Worm (Caenorhabditis elegans): Measurements from ENCODE around the gene C44C10.10.

C44C10.10 gene

ce11 chrX:11723781-11724201 is 33.7 kb downstream of the C44C10.10 start, which contains the start of gene D1053.4:
D1053.4 (minus strand) TSS chrX:11723800.
- no peak for TF ChIP-seq tra-4 (tag; optimal IDR thresholded peaks at IDR 0.05)
- no peak for TF ChIP-seq tbx-37 (GFP tag; conservative IDR thresholded peaks at IDR 0.05)
- TF ChIP-seq hnd-1 (tag; optimal IDR thresholded peaks at IDR 0.05), result no peak
- TF ChIP-seq pes-1 (GFP tag; IDR thresholded peaks at IDR 0.05), result no peak
- TF ChIP-seq sea-1 (GFP tag; conservative IDR thresholded peaks at IDR 0.05), result no peak
- no peak for TF ChIP-seq flt-1 (GFP tag; IDR thresholded peaks at IDR 0.05)
- no peak for TF ChIP-seq F13C5.2 (tag; optimal IDR thresholded peaks at IDR 0.05)

DNA sequence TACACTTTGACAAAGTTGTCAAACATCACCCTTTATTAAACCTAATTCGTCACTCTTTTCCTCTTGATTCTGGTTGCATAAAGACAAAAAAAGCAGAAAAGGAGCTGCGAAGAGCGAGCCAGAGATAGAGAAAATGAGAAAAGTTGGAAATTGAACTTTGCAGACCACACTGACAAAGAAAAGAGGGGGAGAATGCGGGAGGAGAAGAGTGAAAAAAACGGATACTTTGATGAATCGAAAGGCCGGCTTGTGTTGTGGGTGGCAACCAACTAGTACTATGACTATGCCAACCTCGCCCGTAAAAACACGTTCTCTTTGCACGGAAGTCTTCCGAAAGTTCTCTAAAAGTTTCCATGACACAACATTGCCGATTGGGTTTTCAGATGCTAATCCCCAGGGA is 35.5 kb downstream of the C44C10.10 start:
- no peak for TF ChIP-seq hnd-1 (tag; optimal IDR thresholded peaks at IDR 0.05)
- TF ChIP-seq tbx-37 (GFP tag; conservative IDR thresholded peaks at IDR 0.05), result no peak
- TF ChIP-seq F13C5.2 (tag; optimal IDR thresholded peaks at IDR 0.05), result no peak
- no peak for TF ChIP-seq scrt-1 (GFP tag; IDR thresholded peaks at IDR 0.05)
- no peak for TF ChIP-seq tra-4 (tag; optimal IDR thresholded peaks at IDR 0.05)
- TF ChIP-seq ama-1 (optimal IDR thresholded peaks at IDR 0.05), result no peak
- TF ChIP-seq sea-1 (GFP tag; conservative IDR thresholded peaks at IDR 0.05), result no peak
- no peak for TF ChIP-seq tbx-11 (GFP tag; IDR thresholded peaks at IDR 0.05)
- no peak for TF ChIP-seq B0310.2 (tag; optimal IDR thresholded peaks at IDR 0.05)
- no peak for TF ChIP-seq aly-1 (tag; optimal IDR thresholded peaks at IDR 0.05)

DNA sequence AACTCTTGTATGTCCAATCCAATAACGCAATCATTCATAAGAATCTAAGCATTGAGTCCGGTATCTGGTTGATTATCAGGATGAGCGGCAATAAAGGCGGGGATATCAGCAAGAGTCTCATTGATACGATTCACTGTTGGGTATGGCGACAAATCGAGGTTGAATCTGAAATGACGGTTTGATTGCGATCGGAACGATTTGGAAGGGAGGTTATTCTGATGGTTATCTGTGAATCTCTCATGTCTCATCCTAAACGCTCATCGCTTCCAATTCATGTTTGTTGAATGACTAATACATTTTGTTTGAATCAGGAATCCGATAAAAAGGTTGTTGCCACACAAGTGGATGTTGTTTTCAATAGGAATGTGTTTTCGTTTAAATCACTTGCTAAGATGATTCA is 36.3 kb downstream of the C44C10.10 start:
- TF ChIP-seq hmg-4 (GFP tag; optimal IDR thresholded peaks at IDR 0.05) (no peak), ceh-13 (GFP tag; optimal IDR thresholded peaks at IDR 0.05) (no peak), tbx-37 (GFP tag; conservative IDR thresholded peaks at IDR 0.05) (no peak), ets-7 (tag; optimal IDR thresholded peaks at IDR 0.05) (no peak), aly-1 (tag; optimal IDR thresholded peaks at IDR 0.05) (no peak), ama-1 (optimal IDR thresholded peaks at IDR 0.05) (no peak), flt-1 (GFP tag; IDR thresholded peaks at IDR 0.05) (no peak), tra-4 (tag; optimal IDR thresholded peaks at IDR 0.05) (no peak), F13C5.2 (tag; optimal IDR thresholded peaks at IDR 0.05) (no peak), hnd-1 (tag; optimal IDR thresholded peaks at IDR 0.05) (no peak), B0310.2 (tag; optimal IDR thresholded peaks at IDR 0.05) (no peak), sea-1 (GFP tag; conservative IDR thresholded peaks at IDR 0.05) (no peak), hmbx-1 (tag; optimal IDR thresholded peaks at IDR 0.05) (no peak)

DNA sequence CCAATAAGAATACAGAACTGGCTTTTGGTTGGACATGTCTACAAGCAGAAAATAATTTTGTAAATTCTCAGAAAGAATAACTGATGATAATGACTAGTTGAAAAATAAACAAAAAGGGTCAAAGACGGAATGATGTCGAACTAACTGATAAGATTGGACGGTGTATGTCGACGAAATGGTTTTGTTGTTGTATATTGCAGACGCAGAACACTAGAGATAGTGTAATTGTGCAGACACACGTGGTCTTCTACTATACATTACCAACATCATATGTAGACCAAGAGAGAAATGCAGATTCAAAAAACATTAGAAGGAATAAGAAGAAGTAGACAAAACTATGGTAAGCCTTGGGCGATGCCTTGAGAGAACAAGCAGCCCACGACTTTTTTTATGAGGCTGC is 37.6 kb downstream of the C44C10.10 start, which contains the start of the genes gst-42 and D1053.2:
Gene gst-42 (minus strand): TSS at position 176 of the 400 bp plus-strand sequence.
Gene D1053.2 (plus strand): TSS at position 391 of the 400 bp plus-strand sequence.
- no peak for TF ChIP-seq flt-1 (GFP tag; IDR thresholded peaks at IDR 0.05)
- TF ChIP-seq pes-1 (GFP tag; IDR thresholded peaks at IDR 0.05), result no peak
- no peak for TF ChIP-seq hmg-4 (GFP tag; optimal IDR thresholded peaks at IDR 0.05)
- no peak for TF ChIP-seq tra-4 (tag; optimal IDR thresholded peaks at IDR 0.05)
- no peak for TF ChIP-seq ama-1 (optimal IDR thresholded peaks at IDR 0.05)
- TF ChIP-seq F13C5.2 (tag; optimal IDR thresholded peaks at IDR 0.05), result no peak
- no peak for TF ChIP-seq ets-7 (tag; optimal IDR thresholded peaks at IDR 0.05)
- TF ChIP-seq hmbx-1 (tag; optimal IDR thresholded peaks at IDR 0.05), result no peak
- TF ChIP-seq B0310.2 (tag; optimal IDR thresholded peaks at IDR 0.05), result no peak
- TF ChIP-seq ceh-36 (tag; optimal IDR thresholded peaks at IDR 0.05), result no peak
- TF ChIP-seq ceh-13 (GFP tag; optimal IDR thresholded peaks at IDR 0.05), result no peak
- TF ChIP-seq tbx-37 (GFP tag; conservative IDR thresholded peaks at IDR 0.05), result no peak
- TF ChIP-seq sea-1 (GFP tag; conservative IDR thresholded peaks at IDR 0.05), result no peak
- TF ChIP-seq tbx-11 (GFP tag; IDR thresholded peaks at IDR 0.05), result no peak
- TF ChIP-seq scrt-1 (GFP tag; IDR thresholded peaks at IDR 0.05), result no peak
- TF ChIP-seq aly-1 (tag; optimal IDR thresholded peaks at IDR 0.05), result no peak
- no peak for TF ChIP-seq hnd-1 (tag; optimal IDR thresholded peaks at IDR 0.05)

- TF ChIP-seq ets-7 (tag; optimal IDR thresholded peaks at IDR 0.05), result no peak
These were observed 42.6 kb downstream of the C44C10.10 start for ce11 chrX:11732752-11733151.

DNA sequence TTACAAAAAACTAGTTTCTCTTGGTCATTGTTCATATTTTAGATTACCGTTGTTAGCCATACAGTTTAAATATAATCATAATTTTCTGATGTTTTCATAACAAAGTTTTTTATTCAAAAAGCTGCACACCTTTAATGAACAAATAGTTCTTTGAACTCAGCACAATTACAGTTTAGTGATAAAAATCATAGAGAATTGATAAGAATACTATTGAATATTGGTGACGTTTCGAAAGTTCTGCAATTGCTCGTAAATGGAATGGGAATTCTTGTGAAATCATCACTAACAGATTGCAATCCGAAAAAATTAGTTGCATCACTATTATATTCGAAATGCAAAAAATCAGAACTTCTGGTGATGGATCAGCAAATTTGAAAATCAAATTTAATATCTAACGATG is 44.0 kb downstream of the C44C10.10 start:
- TF ChIP-seq ama-1 (optimal IDR thresholded peaks at IDR 0.05), result no peak
- no peak for TF ChIP-seq sea-1 (GFP tag; conservative IDR thresholded peaks at IDR 0.05)
- TF ChIP-seq hmbx-1 (tag; optimal IDR thresholded peaks at IDR 0.05), result no peak
- no peak for TF ChIP-seq tbx-37 (GFP tag; conservative IDR thresholded peaks at IDR 0.05)
- no peak for TF ChIP-seq tra-4 (tag; optimal IDR thresholded peaks at IDR 0.05)
- TF ChIP-seq scrt-1 (GFP tag; IDR thresholded peaks at IDR 0.05), result no peak
- TF ChIP-seq B0310.2 (tag; optimal IDR thresholded peaks at IDR 0.05), result no peak
- TF ChIP-seq ceh-13 (GFP tag; optimal IDR thresholded peaks at IDR 0.05), result no peak
- TF ChIP-seq flt-1 (GFP tag; IDR thresholded peaks at IDR 0.05), result no peak
- TF ChIP-seq aly-1 (tag; optimal IDR thresholded peaks at IDR 0.05), result no peak
- no peak for TF ChIP-seq tbx-11 (GFP tag; IDR thresholded peaks at IDR 0.05)
- TF ChIP-seq F13C5.2 (tag; optimal IDR thresholded peaks at IDR 0.05), result no peak
- no peak for TF ChIP-seq ets-7 (tag; optimal IDR thresholded peaks at IDR 0.05)

DNA sequence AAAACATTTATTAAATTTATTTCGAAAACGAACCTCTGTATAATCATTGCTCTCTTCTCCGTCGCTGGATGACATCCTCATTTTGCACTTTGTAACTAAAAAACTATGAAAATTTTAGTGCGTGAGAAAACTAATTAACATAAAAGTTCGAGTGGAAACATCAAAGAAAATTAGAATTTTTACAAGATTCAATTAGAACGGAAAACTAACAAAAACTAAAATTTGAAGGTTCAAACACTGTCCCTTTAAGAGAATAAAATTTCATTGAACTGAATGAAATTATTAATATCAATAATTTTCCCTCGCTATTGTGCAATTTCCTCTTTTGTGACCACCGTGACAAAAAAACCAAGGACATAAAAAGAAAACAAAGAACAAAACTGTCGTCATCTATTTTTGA is 46.9 kb downstream of the C44C10.10 start, which contains the start of gene D1053.3:
Gene D1053.3 (minus strand): TSS at position 101 of the 400 bp plus-strand sequence.
- no peak for TF ChIP-seq F13C5.2 (tag; optimal IDR thresholded peaks at IDR 0.05)
- no peak for TF ChIP-seq hnd-1 (tag; optimal IDR thresholded peaks at IDR 0.05)
- TF ChIP-seq ceh-36 (tag; optimal IDR thresholded peaks at IDR 0.05), result no peak
- no peak for TF ChIP-seq tbx-11 (GFP tag; IDR thresholded peaks at IDR 0.05)
- no peak for TF ChIP-seq flt-1 (GFP tag; IDR thresholded peaks at IDR 0.05)
- TF ChIP-seq ama-1 (optimal IDR thresholded peaks at IDR 0.05), result no peak
- TF ChIP-seq aly-1 (tag; optimal IDR thresholded peaks at IDR 0.05), result no peak
- no peak for TF ChIP-seq B0310.2 (tag; optimal IDR thresholded peaks at IDR 0.05)
- TF ChIP-seq hmg-4 (GFP tag; optimal IDR thresholded peaks at IDR 0.05), result no peak
- TF ChIP-seq tbx-37 (GFP tag; conservative IDR thresholded peaks at IDR 0.05), result no peak
- TF ChIP-seq ceh-13 (GFP tag; optimal IDR thresholded peaks at IDR 0.05), result no peak
- no peak for TF ChIP-seq ets-7 (tag; optimal IDR thresholded peaks at IDR 0.05)
- no peak for TF ChIP-seq sea-1 (GFP tag; conservative IDR thresholded peaks at IDR 0.05)
- no peak for TF ChIP-seq tra-4 (tag; optimal IDR thresholded peaks at IDR 0.05)

- no peak for TF ChIP-seq hmbx-1 (tag; optimal IDR thresholded peaks at IDR 0.05)
These were observed 48.5 kb downstream of the C44C10.10 start, which contains the start of gene nspa-9 for ce11 chrX:11738602-11739100. nspa-9 (plus strand) TSS chrX:11739050.

Data from whole organism, early embryonic.